Worm (Caenorhabditis elegans) whole organism, late embryonic: ENCODE measurements around the gene aptf-4.

ENCODE experiments used
- C08G9.2 ChIP-seq: sonication (generic microtip); optimal IDR thresholded peaks from 2 replicates; lab custom pipeline; 2016; ENCODE audit warnings: mild to moderate bottlenecking, missing genetic modification characterization, moderate library complexity, missing compliant biosample characterization
- C38D4.7 ChIP-seq: fragments of 200-800 bp; sonication (Bioruptor generic); optimal IDR thresholded peaks from 2 replicates; lab custom pipeline; 2018; ENCODE audit warnings: mild to moderate bottlenecking, missing genetic modification characterization, moderate library complexity, missing compliant biosample characterization
- F13H6.1 ChIP-seq: sonication (generic microtip); optimal IDR thresholded peaks from 2 replicates; lab custom pipeline; 2016; ENCODE audit warnings: missing genetic modification characterization, missing compliant biosample characterization
- K09A11.1 ChIP-seq: sonication (generic microtip); optimal IDR thresholded peaks from 2 replicates; lab custom pipeline; 2017; ENCODE audit warnings: antibody characterized with exemption, mild to moderate bottlenecking, missing genetic modification characterization, missing compliant biosample characterization; ENCODE audit not compliant: insufficient read depth
- T23F11.4 ChIP-seq: fragments of 200-800 bp; sonication (Bioruptor generic); optimal IDR thresholded peaks from 2 replicates; lab custom pipeline; 2018; ENCODE audit warnings: mild to moderate bottlenecking, missing genetic modification characterization, missing compliant biosample characterization
- ama-1 ChIP-seq: fragments of 150-350 bp; optimal IDR thresholded peaks from 2 replicates; lab custom pipeline; 2014
- ceh-18 ChIP-seq: sonication (generic microtip); optimal IDR thresholded peaks from 2 replicates; lab custom pipeline; 2016; ENCODE audit warnings: missing genetic modification characterization, missing compliant biosample characterization
- ceh-2 ChIP-seq: sonication (generic microtip); optimal IDR thresholded peaks from 2 replicates; lab custom pipeline; 2016; ENCODE audit warnings: missing genotype, missing genetic modification characterization, missing compliant biosample characterization
- ceh-30 ChIP-seq: fragments of 150-350 bp; optimal IDR thresholded peaks from 2 replicates; lab custom pipeline; 2014; ENCODE audit warnings: missing biosample characterization, missing genetic modification characterization
- ceh-45 ChIP-seq: fragments of 200-800 bp; sonication (Bioruptor generic); IDR thresholded peaks from 2 replicates; pipeline ENCODE4 v1.3.6; 2022; ENCODE audit warnings: missing genetic modification reagents, missing genetic modification characterization, missing compliant biosample characterization
- ceh-6 ChIP-seq: fragments of 200-800 bp; sonication (Bioruptor generic); optimal IDR thresholded peaks from 2 replicates; lab custom pipeline; 2018; ENCODE audit warnings: mild to moderate bottlenecking, missing genetic modification characterization, missing compliant biosample characterization
- ceh-9 ChIP-seq: sonication (generic microtip); optimal IDR thresholded peaks from 2 replicates; lab custom pipeline; 2016; ENCODE audit warnings: mild to moderate bottlenecking, missing genetic modification characterization, inconsistent platforms, missing compliant biosample characterization
- che-1 ChIP-seq: sonication (generic microtip); optimal IDR thresholded peaks from 2 replicates; lab custom pipeline; 2016; ENCODE audit warnings: mild to moderate bottlenecking, missing genetic modification characterization, missing compliant biosample characterization
- dmd-4 ChIP-seq: sonication (generic microtip); optimal IDR thresholded peaks from 2 replicates; lab custom pipeline; 2016; ENCODE audit warnings: borderline replicate concordance, missing genetic modification characterization, missing compliant biosample characterization
- eyg-1 ChIP-seq: sonication (generic microtip); optimal IDR thresholded peaks from 2 replicates; lab custom pipeline; 2016; ENCODE audit warnings: missing genotype, missing genetic modification characterization, missing compliant biosample characterization
- fkh-10 ChIP-seq: fragments of 150-350 bp; optimal IDR thresholded peaks from 2 replicates; lab custom pipeline; 2014; ENCODE audit warnings: missing biosample characterization, missing genetic modification reagents, missing genetic modification characterization
- fkh-6 ChIP-seq: sonication (generic microtip); optimal IDR thresholded peaks from 2 replicates; lab custom pipeline; 2016; ENCODE audit warnings: missing genetic modification characterization, missing compliant biosample characterization
- hlh-13 ChIP-seq: fragments of 200-800 bp; sonication (Bioruptor generic); optimal IDR thresholded peaks from 2 replicates; lab custom pipeline; 2018; ENCODE audit warnings: mild to moderate bottlenecking, missing genetic modification characterization, missing compliant biosample characterization
- hlh-6 ChIP-seq: sonication (generic microtip); optimal IDR thresholded peaks from 2 replicates; lab custom pipeline; 2016; ENCODE audit warnings: missing genotype, missing genetic modification characterization, missing compliant biosample characterization
- hlh-8 ChIP-seq: sonication (generic microtip); optimal IDR thresholded peaks from 2 replicates; lab custom pipeline; 2016; ENCODE audit warnings: missing genotype, missing genetic modification characterization, missing compliant biosample characterization
- lin-11 ChIP-seq: fragments of 200-800 bp; sonication (Bioruptor generic); optimal IDR thresholded peaks from 2 replicates; lab custom pipeline; 2018; ENCODE audit warnings: mild to moderate bottlenecking, missing genetic modification characterization, missing compliant biosample characterization
- madf-2 ChIP-seq: sonication (generic microtip); optimal IDR thresholded peaks from 2 replicates; lab custom pipeline; 2017; ENCODE audit warnings: missing genetic modification characterization, missing compliant biosample characterization
- mec-3 ChIP-seq: sonication (generic microtip); optimal IDR thresholded peaks from 2 replicates; lab custom pipeline; 2016; ENCODE audit warnings: borderline replicate concordance, missing genetic modification characterization, missing compliant biosample characterization
- nhr-11 ChIP-seq: fragments of 150-350 bp; optimal IDR thresholded peaks from 2 replicates; lab custom pipeline; 2014; ENCODE audit warnings: missing biosample characterization, missing genetic modification characterization
- npax-4 ChIP-seq: sonication (generic microtip); optimal IDR thresholded peaks from 2 replicates; lab custom pipeline; 2016; ENCODE audit warnings: missing genetic modification characterization, missing compliant biosample characterization
- pqm-1 ChIP-seq: sonication (generic microtip); optimal IDR thresholded peaks from 2 replicates; lab custom pipeline; 2016; ENCODE audit warnings: missing genetic modification characterization, missing compliant biosample characterization
- pros-1 ChIP-seq: fragments of 150-350 bp; optimal IDR thresholded peaks from 2 replicates; lab custom pipeline; 2014; ENCODE audit warnings: missing biosample characterization, missing genetic modification reagents, missing genetic modification characterization
- ref-2 ChIP-seq: sonication (generic microtip); optimal IDR thresholded peaks from 2 replicates; lab custom pipeline; 2016; ENCODE audit warnings: missing genetic modification characterization, missing compliant biosample characterization
- rnt-1 ChIP-seq: sonication (generic microtip); optimal IDR thresholded peaks from 2 replicates; lab custom pipeline; 2016; ENCODE audit warnings: missing genetic modification characterization, missing compliant biosample characterization
- sox-2 ChIP-seq: fragments of 200-800 bp; sonication (Bioruptor generic); IDR thresholded peaks from 2 replicates; pipeline ENCODE4 v1.3.6; 2022; ENCODE audit warnings: missing genetic modification reagents, missing genetic modification characterization, missing compliant biosample characterization
- sox-4 ChIP-seq: sonication (generic microtip); optimal IDR thresholded peaks from 2 replicates; lab custom pipeline; 2017; ENCODE audit warnings: mild to moderate bottlenecking, missing genetic modification characterization, inconsistent platforms, missing compliant biosample characterization
- tbx-7 ChIP-seq: sonication (generic microtip); optimal IDR thresholded peaks from 2 replicates; lab custom pipeline; 2016; ENCODE audit warnings: missing genotype, missing genetic modification characterization, missing compliant biosample characterization
- unc-42 ChIP-seq: sonication (generic microtip); optimal IDR thresholded peaks from 2 replicates; lab custom pipeline; 2016; ENCODE audit warnings: missing genotype, missing genetic modification characterization, missing compliant biosample characterization
- ztf-16 ChIP-seq: sonication (generic microtip); optimal IDR thresholded peaks from 2 replicates; lab custom pipeline; 2017; ENCODE audit warnings: missing genetic modification characterization, missing compliant biosample characterization

aptf-4 gene

DNA sequence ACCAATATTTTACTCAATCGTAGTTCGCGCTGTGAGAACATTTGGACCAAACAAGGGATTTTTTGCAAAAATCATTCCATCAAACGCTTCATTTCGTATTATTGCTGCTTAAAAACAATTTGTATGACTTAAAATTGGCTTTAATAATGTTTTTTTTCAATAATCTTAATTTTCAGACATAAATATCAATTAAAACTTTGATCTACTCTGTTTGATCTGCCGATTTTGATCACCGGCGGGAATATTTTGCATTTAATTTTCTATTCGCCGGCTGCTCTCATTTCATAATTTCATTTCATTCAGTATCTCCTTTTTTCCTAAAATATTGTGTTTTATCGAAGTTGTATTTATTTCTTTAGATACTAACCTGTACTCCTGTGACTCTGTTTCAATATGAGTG is 15.6 kb upstream of the aptf-4 start, which contains the start of gene puf-5:
puf-5 (plus strand) TSS at position 358 of the 400 bp plus-strand sequence.
- TF ChIP-seq T23F11.4 (GFP tag; lab: Kevin White, UChicago), result no peak

DNA sequence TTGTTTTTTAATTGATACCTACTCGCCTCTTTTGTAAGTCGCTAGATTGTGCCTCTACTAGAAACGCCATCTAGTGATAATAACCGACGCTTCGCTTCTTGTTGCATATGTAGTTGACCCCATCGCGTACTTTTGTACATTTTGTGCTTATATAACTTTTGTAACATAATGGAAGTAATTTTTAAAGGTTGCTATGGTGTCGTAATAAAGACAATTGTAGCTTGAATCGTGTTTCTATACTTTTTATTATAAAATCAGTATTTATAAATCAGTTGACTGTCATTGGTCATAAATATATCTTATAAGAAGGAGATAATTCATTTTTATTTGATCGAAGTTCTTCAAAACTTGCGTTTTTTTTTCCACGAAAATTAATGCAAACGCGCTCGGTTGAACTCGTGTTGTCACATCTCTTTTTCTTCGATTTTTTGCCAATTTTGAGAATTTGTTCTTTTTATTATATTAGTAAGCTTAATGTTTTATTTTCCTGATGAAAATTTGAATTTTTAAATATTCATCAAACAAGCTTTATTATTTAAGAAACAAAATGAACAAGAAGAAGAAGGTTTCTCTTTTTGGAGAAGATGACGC is 13.2 kb upstream of the aptf-4 start, which contains the start of gene F54C9.9:
F54C9.9 (plus strand) TSS at position 541 of the 591 bp plus-strand sequence.
- TF ChIP-seq C08G9.2 (no peak), ceh-9 (tag; lab: Kevin White, UChicago) (no peak), dmd-4 (tag; lab: Kevin White, UChicago) (no peak), ceh-6 (GFP tag; lab: Kevin White, UChicago) (no peak), fkh-6 (no peak), npax-4 (no peak), madf-2 (tag; lab: Kevin White, UChicago) (no peak), unc-42 (no peak)

- TF ChIP-seq F13H6.1 (no peak), C08G9.2 (no peak), lin-11 (tag; lab: Kevin White, UChicago) (no peak), hlh-8 (tag; lab: Kevin White, UChicago) (no peak), hlh-6 (tag; lab: Kevin White, UChicago) (no peak), C38D4.7 (GFP tag; lab: Kevin White, UChicago) (no peak), ceh-45 (GFP tag; lab: Robert Waterston, UW) (no peak), sox-4 (tag; lab: Kevin White, UChicago) (no peak), hlh-13 (no peak), K09A11.1 (tag; lab: Kevin White, UChicago) (no peak), fkh-10 (no peak), ceh-18 (tag; lab: Kevin White, UChicago) (no peak)
Observed at ce11 chrII:8581700-8582099, 9.1 kb upstream of the aptf-4 start, which contains the start of gene arl-1. arl-1 (plus strand) TSS chrII:8582000.

DNA sequence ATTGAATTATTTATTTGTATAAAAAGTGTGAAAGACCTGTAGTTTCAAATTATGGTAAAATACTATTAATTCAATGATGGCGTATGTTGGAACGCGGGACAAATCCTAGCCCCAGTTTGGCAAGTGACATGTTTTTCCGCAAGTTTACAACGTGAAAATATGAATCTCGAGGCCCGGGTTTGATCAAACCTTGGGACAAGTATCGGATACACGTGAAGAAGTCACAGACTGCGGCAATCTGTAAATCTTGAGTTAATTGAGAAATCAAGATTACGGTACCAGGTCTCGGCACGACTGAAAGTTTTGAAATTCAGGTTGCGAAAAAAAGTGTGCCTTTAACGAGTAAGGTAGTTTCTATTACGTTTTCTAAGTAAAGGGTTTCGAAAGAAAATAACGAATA is 7.7 kb upstream of the aptf-4 start:
- TF ChIP-seq sox-4 (tag; lab: Kevin White, UChicago) (no peak), ceh-6 (GFP tag; lab: Kevin White, UChicago) (no peak), sox-2 (GFP tag; lab: Robert Waterston, UW) (no peak), ama-1 (lab: Kevin White, UChicago) (peak; percentile 33), mec-3 (tag; lab: Kevin White, UChicago) (no peak), ztf-16 (no peak), pqm-1 (tag; lab: Kevin White, UChicago) (no peak)
- TF ChIP-seq, all 69 proteins: peak for 1

ce11 chrII:8585036-8585627 is 5.7 kb upstream of the aptf-4 start, which contains the start of gene F54C9.11:
F54C9.11 (minus strand) TSS chrII:8585086.
- TF ChIP-seq hlh-13 (no peak), mec-3 (tag; lab: Kevin White, UChicago) (no peak), che-1 (tag; lab: Kevin White, UChicago) (no peak), ceh-30 (tag; lab: Kevin White, UChicago) (no peak), rnt-1 (no peak), ceh-2 (tag; lab: Kevin White, UChicago) (no peak), nhr-11 (tag; lab: Kevin White, UChicago) (no peak)

ce11 chrII:8585921-8586320 is 4.9 kb upstream of the aptf-4 start:
- no peak for TF ChIP-seq unc-42
- no peak for TF ChIP-seq madf-2 (tag; lab: Kevin White, UChicago)
- TF ChIP-seq ref-2 (tag; lab: Kevin White, UChicago), result no peak
- no peak for TF ChIP-seq eyg-1
- no peak for TF ChIP-seq pros-1 (tag; lab: Kevin White, UChicago)
- no peak for TF ChIP-seq tbx-7 (tag; lab: Kevin White, UChicago)
- TF ChIP-seq, all 69 proteins: peak for 0
